Worm (Caenorhabditis elegans): Measurements from ENCODE around the gene cnep-1.
A peak's percentile ranks its signal among the peaks of the same experiment; 100 is the strongest.

Gene cnep-1

ce11 chrII:7337469-7337893 lies 27.3 kb downstream of the cnep-1 start:
- TF ChIP-seq R02D3.7 (tag; optimal IDR thresholded peaks at IDR 0.05): peak; percentile 10
- TF ChIP-seq mdl-1 (tag; optimal IDR thresholded peaks at IDR 0.05): peak; percentile 63
- peak; percentile 67 for TF ChIP-seq ceh-28 (tag; optimal IDR thresholded peaks at IDR 0.05)
- peak in 2 of 3 experiments; percentile 34 to 69 for TF ChIP-seq elt-3 (tag; optimal IDR thresholded peaks at IDR 0.05)
- peak; percentile 53 for TF ChIP-seq ztf-4 (tag; optimal IDR thresholded peaks at IDR 0.05)
- TF ChIP-seq hmg-11 (tag; optimal IDR thresholded peaks at IDR 0.05): peak; percentile 61
- TF ChIP-seq sea-2 (GFP tag; optimal IDR thresholded peaks at IDR 0.05): no peak
- TF ChIP-seq lin-39 (tag; optimal IDR thresholded peaks at IDR 0.05): peak; percentile 67
- no peak for TF ChIP-seq ZK546.5 (tag; optimal IDR thresholded peaks at IDR 0.05)
- peak; percentile 2 for TF ChIP-seq lin-15B (tag; optimal IDR thresholded peaks at IDR 0.05)
- peak; percentile 83 for TF ChIP-seq jun-1 (tag; optimal IDR thresholded peaks at IDR 0.05)
- TF ChIP-seq eor-1 (tag; optimal IDR thresholded peaks at IDR 0.05): no peak
- peak; percentile 37 for TF ChIP-seq snpc-4 (tag; optimal IDR thresholded peaks at IDR 0.05)
- TF ChIP-seq egl-5 (tag; optimal IDR thresholded peaks at IDR 0.05): no peak
- peak; percentile 95 for TF ChIP-seq pqm-1 (tag; optimal IDR thresholded peaks at IDR 0.05)
- peak; percentile 66 for TF ChIP-seq lsy-12 (tag; optimal IDR thresholded peaks at IDR 0.05)
- peak; percentile 99 for TF ChIP-seq nhr-43 (tag; optimal IDR thresholded peaks at IDR 0.05; ENCODE audit: poor library complexity, severe bottlenecking)
- TF ChIP-seq nhr-25 (tag; optimal IDR thresholded peaks at IDR 0.05): peak; percentile 90
- peak; percentile 92 for TF ChIP-seq nhr-23 (tag; optimal IDR thresholded peaks at IDR 0.05)
- TF ChIP-seq elt-2 (tag; optimal IDR thresholded peaks at IDR 0.05): peak; percentile 94
- TF ChIP-seq tbx-2 (tag; optimal IDR thresholded peaks at IDR 0.05): peak; percentile 75
- peak; percentile 17 for TF ChIP-seq ama-1 (optimal IDR thresholded peaks at IDR 0.05)
- peak; percentile 72 for TF ChIP-seq nfya-1 (tag; optimal IDR thresholded peaks at IDR 0.05; ENCODE audit: insufficient read depth)
- TF ChIP-seq zag-1 (tag; optimal IDR thresholded peaks at IDR 0.05): no peak
- peak; percentile 91 for TF ChIP-seq pha-4 (tag; optimal IDR thresholded peaks at IDR 0.05)

DNA sequence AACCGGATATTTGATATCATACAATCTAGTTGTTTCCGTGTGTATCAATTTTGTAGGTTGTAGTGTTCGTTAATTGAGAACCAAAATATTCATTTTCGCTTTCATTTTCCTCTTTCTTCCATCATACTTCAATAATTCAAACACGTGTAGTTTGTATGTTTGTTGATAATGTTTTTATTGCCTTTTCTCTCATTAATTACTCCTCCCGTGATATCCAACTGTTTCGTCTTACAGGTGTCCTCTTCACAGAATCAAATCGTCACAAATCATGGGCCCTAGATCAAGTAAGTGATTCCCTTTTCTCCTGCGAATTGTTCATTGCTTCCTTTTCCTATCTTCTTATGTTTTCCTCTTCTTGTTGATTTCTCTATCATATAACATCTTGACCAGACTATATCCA lies 28.8 kb downstream of the cnep-1 start, which contains the start of gene nhr-21:
Gene nhr-21 (plus strand): TSS at position 235 of the 400 bp plus-strand sequence.
- peak; percentile 50 for TF ChIP-seq nhr-23 (tag; optimal IDR thresholded peaks at IDR 0.05)
- TF ChIP-seq fkh-10 (GFP tag; optimal IDR thresholded peaks at IDR 0.05): no peak
- TF ChIP-seq R02D3.7 (tag; optimal IDR thresholded peaks at IDR 0.05): no peak
- peak in 1 of 3 experiments; percentile 56 for TF ChIP-seq elt-3 (tag; optimal IDR thresholded peaks at IDR 0.05)
- peak; percentile 52 for TF ChIP-seq ama-1 (optimal IDR thresholded peaks at IDR 0.05)
- TF ChIP-seq nfya-1 (tag; optimal IDR thresholded peaks at IDR 0.05; ENCODE audit: insufficient read depth): peak; percentile 35
- no peak for TF ChIP-seq hmg-11 (tag; optimal IDR thresholded peaks at IDR 0.05)
- TF ChIP-seq nhr-25 (tag; optimal IDR thresholded peaks at IDR 0.05): peak; percentile 24
- TF ChIP-seq ceh-28 (tag; optimal IDR thresholded peaks at IDR 0.05): peak; percentile 10
- TF ChIP-seq ZK546.5 (tag; optimal IDR thresholded peaks at IDR 0.05): no peak

DNA sequence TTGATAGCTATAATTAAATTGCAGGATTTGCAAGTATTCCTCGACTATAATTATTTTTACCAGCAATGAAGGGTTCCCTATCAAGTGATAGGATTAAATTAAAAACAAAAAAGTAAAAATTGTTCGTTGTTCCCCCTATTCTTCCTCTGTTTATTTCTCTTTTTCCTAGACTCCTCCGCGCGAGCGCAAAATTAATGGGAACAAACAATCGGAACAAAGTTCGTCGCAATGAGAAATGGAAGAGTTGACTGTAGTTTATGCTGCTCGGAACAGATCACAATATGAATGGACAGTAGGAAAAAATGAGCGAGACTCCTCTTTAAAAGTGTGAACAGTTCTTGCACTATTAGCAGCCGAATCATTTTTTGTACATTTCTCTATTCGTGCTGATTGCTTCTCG lies 30.6 kb downstream of the cnep-1 start:
- no peak for TF ChIP-seq ceh-82 (tag; optimal IDR thresholded peaks at IDR 0.05)
- peak; percentile 65 for TF ChIP-seq ama-1 (optimal IDR thresholded peaks at IDR 0.05)
- TF ChIP-seq pha-4 (tag; optimal IDR thresholded peaks at IDR 0.05): peak; percentile 73
- no peak for TF ChIP-seq ZK546.5 (tag; optimal IDR thresholded peaks at IDR 0.05)
- TF ChIP-seq nhr-237 (tag; optimal IDR thresholded peaks at IDR 0.05): no peak

DNA sequence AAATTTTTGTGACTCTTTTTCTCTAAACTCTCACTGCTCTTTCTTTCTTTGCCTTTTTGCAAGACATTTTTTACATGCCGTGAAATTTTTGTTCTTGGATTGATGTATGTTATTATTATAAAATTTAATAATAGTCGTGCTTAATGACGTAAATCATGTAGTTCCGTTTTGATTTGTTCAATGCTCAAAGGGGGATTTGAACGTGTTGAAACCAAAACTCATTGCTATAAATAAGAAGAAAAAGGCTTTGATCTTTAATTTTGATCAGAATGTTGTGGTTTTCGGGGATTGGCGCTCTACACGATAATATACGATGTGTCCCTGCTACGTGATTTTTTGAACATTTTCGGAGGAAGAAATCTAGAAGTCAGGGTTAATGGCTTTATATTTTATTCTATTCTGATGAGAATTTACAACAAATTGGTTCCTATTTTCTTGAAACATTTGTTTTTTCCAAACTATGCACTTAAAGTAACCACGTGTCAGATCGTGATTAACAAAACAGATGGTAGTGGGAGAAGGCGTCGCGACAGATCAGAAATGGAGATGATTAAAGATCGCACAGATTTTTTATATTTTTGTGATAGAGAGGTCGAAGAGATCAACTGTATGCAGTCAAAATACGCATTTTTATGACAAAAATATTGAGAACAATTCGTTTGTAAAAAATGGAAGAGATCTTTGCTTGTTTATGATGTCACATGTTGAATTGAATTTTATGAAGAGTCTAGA lies 31.6 kb downstream of the cnep-1 start:
- TF ChIP-seq pqm-1 (tag; optimal IDR thresholded peaks at IDR 0.05) (no peak), egl-27 (tag; optimal IDR thresholded peaks at IDR 0.05) (no peak), pha-4 (tag; optimal IDR thresholded peaks at IDR 0.05) (no peak), nhr-23 (tag; optimal IDR thresholded peaks at IDR 0.05) (no peak), nhr-76 (tag; optimal IDR thresholded peaks at IDR 0.05) (no peak), skn-1 (tag; optimal IDR thresholded peaks at IDR 0.05) (no peak), hmg-11 (tag; optimal IDR thresholded peaks at IDR 0.05) (no peak), ztf-4 (tag; optimal IDR thresholded peaks at IDR 0.05) (no peak), aly-2 (tag; optimal IDR thresholded peaks at IDR 0.05) (no peak), elt-2 (tag; optimal IDR thresholded peaks at IDR 0.05) (no peak), unc-62 (GFP tag; optimal IDR thresholded peaks at IDR 0.05) (no peak), ZK546.5 (tag; optimal IDR thresholded peaks at IDR 0.05) (no peak), nfya-1 (tag; optimal IDR thresholded peaks at IDR 0.05; ENCODE audit: insufficient read depth) (no peak), nhr-25 (tag; optimal IDR thresholded peaks at IDR 0.05) (no peak), ztf-11 (tag; optimal IDR thresholded peaks at IDR 0.05) (no peak), snpc-4 (tag; optimal IDR thresholded peaks at IDR 0.05) (no peak)

Data from whole organism, L3 larva.